Worm (Caenorhabditis elegans) whole organism, L1 larva: ENCODE data around the gene F01D5.6.
A peak's percentile ranks its signal among the peaks of the same experiment; 100 is the strongest.

Experiments used
- C16A3.4 ChIP-seq: fragments of 150-350 bp; optimal IDR thresholded peaks from 2 replicates; lab custom pipeline; 2014; ENCODE audit warnings: missing biosample characterization, missing genetic modification characterization
- alr-1 ChIP-seq: fragments of 200-800 bp; sonication (Bioruptor generic); optimal IDR thresholded peaks from 2 replicates; lab custom pipeline; 2018; ENCODE audit warnings: borderline replicate concordance, mild to moderate bottlenecking, missing genetic modification characterization, missing compliant biosample characterization
- blmp-1 ChIP-seq: fragments of 150-350 bp; optimal IDR thresholded peaks from 2 replicates; lab custom pipeline; 2014; ENCODE audit warnings: missing biosample characterization, missing genetic modification characterization
- ceh-8 ChIP-seq: fragments of 200-800 bp; sonication (Bioruptor generic); optimal IDR thresholded peaks from 2 replicates; lab custom pipeline; 2018; ENCODE audit warnings: mild to moderate bottlenecking, missing genetic modification characterization, moderate library complexity, missing compliant biosample characterization
- ceh-82 ChIP-seq, 3 experiments: fragments of 150-350 bp in 1 of 3; sonication (generic microtip) in 2 of 3; optimal IDR thresholded peaks; 2 replicates each; lab custom pipeline; 2014 to 2017; ENCODE audit warnings: missing biosample characterization in 3 of 3, missing genetic modification characterization in 3 of 3
- ceh-88 ChIP-seq: fragments of 200-800 bp; sonication (Bioruptor generic); IDR thresholded peaks from 2 replicates; pipeline ENCODE4 v1.3.6; 2022; ENCODE audit warnings: missing genetic modification characterization, missing compliant biosample characterization
- dpl-1 ChIP-seq, 3 experiments: fragments of 150-350 bp in 2 of 3; sonication (generic microtip) in 1 of 3; optimal IDR thresholded peaks; 2 replicates each; lab custom pipeline; 2014 to 2017; ENCODE audit warnings: missing biosample characterization in 3 of 3, missing genetic modification characterization in 3 of 3, missing genetic modification reagents in 3 of 3
- efl-1 ChIP-seq, 4 experiments: fragments of 150-350 bp; optimal IDR thresholded peaks in 3 of 4; peaks in 1 of 4; 1 replicate in 1 of 4; 2 replicates in 3 of 4; lab custom pipeline; 2014; ENCODE audit warnings: missing biosample characterization in 2 of 4, missing genetic modification characterization in 2 of 4, missing genetic modification reagents in 2 of 4
- elt-2 ChIP-seq: sonication (generic microtip); optimal IDR thresholded peaks from 2 replicates; lab custom pipeline; 2016; ENCODE audit warnings: missing genetic modification characterization, mild to moderate bottlenecking, inconsistent platforms, missing compliant biosample characterization, missing genetic modification reagents
- elt-3 ChIP-seq, 6 experiments: fragments of 150-350 bp in 1 of 6; sonication (generic microtip); optimal IDR thresholded peaks; 2 replicates each; lab custom pipeline; 2017 to 2018; ENCODE audit warnings: missing biosample characterization in 6 of 6, missing genetic modification characterization in 6 of 6, inconsistent platforms in 1 of 6
- ets-5 ChIP-seq: fragments of 200-800 bp; sonication (Bioruptor generic); IDR thresholded peaks from 2 replicates; pipeline ENCODE4 v1.3.6; 2022; ENCODE audit warnings: missing genetic modification characterization, missing compliant biosample characterization
- fkh-8 ChIP-seq: sonication (generic microtip); optimal IDR thresholded peaks from 2 replicates; lab custom pipeline; 2016; ENCODE audit warnings: mild to moderate bottlenecking, missing genetic modification characterization, missing compliant biosample characterization
- grh-1 ChIP-seq: fragments of 200-800 bp; sonication (Bioruptor generic); IDR thresholded peaks from 2 replicates; pipeline ENCODE4 v1.3.6; 2022; ENCODE audit warnings: missing genetic modification reagents, missing genetic modification characterization, missing compliant biosample characterization
- hlh-17 ChIP-seq: fragments of 200-800 bp; sonication (Bioruptor generic); optimal IDR thresholded peaks from 2 replicates; lab custom pipeline; 2018; ENCODE audit warnings: missing genetic modification characterization, mild to moderate bottlenecking, missing compliant biosample characterization, moderate library complexity, borderline replicate concordance
- jun-1 ChIP-seq: fragments of 150-350 bp; optimal IDR thresholded peaks from 2 replicates; lab custom pipeline; 2014; ENCODE audit warnings: missing biosample characterization, missing genetic modification reagents, missing genetic modification characterization
- lin-14 ChIP-seq: fragments of 200-800 bp; sonication (Bioruptor generic); optimal IDR thresholded peaks from 2 replicates; lab custom pipeline; 2018; ENCODE audit warnings: mild to moderate bottlenecking, missing genetic modification characterization, moderate library complexity, missing compliant biosample characterization
- lin-35 ChIP-seq, 2 experiments: fragments of 150-350 bp; optimal IDR thresholded peaks; 2 replicates each; lab custom pipeline; 2014; ENCODE audit warnings: missing biosample characterization in 2 of 2, missing genetic modification characterization in 2 of 2, missing genetic modification reagents in 2 of 2
- lsy-2 ChIP-seq, 2 experiments: fragments of 150-350 bp; optimal IDR thresholded peaks; 2 replicates each; lab custom pipeline; 2014; ENCODE audit warnings: missing biosample characterization in 2 of 2, missing genetic modification characterization in 2 of 2
- mdl-1 ChIP-seq, 2 experiments: fragments of 150-350 bp; optimal IDR thresholded peaks; 2 replicates each; lab custom pipeline; 2014 to 2017; ENCODE audit warnings: missing biosample characterization in 2 of 2, missing genetic modification characterization in 2 of 2, inconsistent platforms in 1 of 2
- mef-2 ChIP-seq: fragments of 150-350 bp; optimal IDR thresholded peaks from 2 replicates; lab custom pipeline; 2014; ENCODE audit warnings: missing biosample characterization, missing genetic modification characterization
- mep-1 ChIP-seq: fragments of 150-350 bp; optimal IDR thresholded peaks from 2 replicates; lab custom pipeline; 2014; ENCODE audit warnings: missing biosample characterization, missing genetic modification characterization
- nhr-19 ChIP-seq: fragments of 200-800 bp; sonication (Bioruptor generic); conservative IDR thresholded peaks from 2 replicates; pipeline ENCODE4 v1.3.6; 2022; ENCODE audit warnings: missing genetic modification characterization, missing compliant biosample characterization
- nhr-20 ChIP-seq: sonication (generic microtip); optimal IDR thresholded peaks from 2 replicates; lab custom pipeline; 2016; ENCODE audit warnings: mild to moderate bottlenecking, missing genetic modification characterization, missing compliant biosample characterization
- nhr-237 ChIP-seq: fragments of 150-350 bp; optimal IDR thresholded peaks from 2 replicates; lab custom pipeline; 2014; ENCODE audit warnings: missing biosample characterization, missing genetic modification characterization
- nhr-47 ChIP-seq: sonication (generic microtip); optimal IDR thresholded peaks from 2 replicates; lab custom pipeline; 2016; ENCODE audit warnings: mild to moderate bottlenecking, missing genetic modification characterization, moderate library complexity, missing compliant biosample characterization
- nhr-71 ChIP-seq: sonication (generic microtip); optimal IDR thresholded peaks from 2 replicates; lab custom pipeline; 2016; ENCODE audit warnings: mild to moderate bottlenecking, missing genetic modification characterization, moderate library complexity, missing compliant biosample characterization
- nhr-77 ChIP-seq: fragments of 150-350 bp; optimal IDR thresholded peaks from 2 replicates; lab custom pipeline; 2014; ENCODE audit warnings: missing biosample characterization, missing genetic modification characterization
- nhr-85 ChIP-seq: sonication (generic microtip); peaks from one replicate; lab custom pipeline; 2016; ENCODE audit warnings: missing genetic modification characterization, inconsistent platforms, missing compliant biosample characterization
- nhr-90 ChIP-seq: sonication (generic microtip); optimal IDR thresholded peaks from 2 replicates; lab custom pipeline; 2016; ENCODE audit warnings: mild to moderate bottlenecking, missing genetic modification characterization, missing compliant biosample characterization; ENCODE audit not compliant: poor library complexity
- rnt-1 ChIP-seq: sonication (generic microtip); optimal IDR thresholded peaks from 2 replicates; lab custom pipeline; 2016; ENCODE audit warnings: mild to moderate bottlenecking, missing genetic modification characterization, moderate library complexity, missing compliant biosample characterization
- snu-23 ChIP-seq: sonication (generic microtip); optimal IDR thresholded peaks from 2 replicates; lab custom pipeline; 2016; ENCODE audit warnings: missing genetic modification characterization, missing compliant biosample characterization
- sptf-1 ChIP-seq: fragments of 150-350 bp; optimal IDR thresholded peaks from 2 replicates; lab custom pipeline; 2014; ENCODE audit warnings: missing biosample characterization, missing genetic modification characterization
- swsn-7 ChIP-seq: sonication (generic microtip); optimal IDR thresholded peaks from 2 replicates; lab custom pipeline; 2016; ENCODE audit warnings: missing genetic modification characterization, missing compliant biosample characterization
- tbx-2 ChIP-seq: sonication (generic microtip); optimal IDR thresholded peaks from 2 replicates; lab custom pipeline; 2016; ENCODE audit warnings: missing genetic modification characterization, missing compliant biosample characterization
- unc-130 ChIP-seq: fragments of 150-350 bp; optimal IDR thresholded peaks from 2 replicates; lab custom pipeline; 2017; ENCODE audit warnings: missing biosample characterization, missing genetic modification characterization, inconsistent platforms
- unc-62 ChIP-seq: fragments of 150-350 bp; optimal IDR thresholded peaks from 2 replicates; lab custom pipeline; 2014; ENCODE audit warnings: missing biosample characterization, missing genetic modification reagents, missing genetic modification characterization
- unc-98 ChIP-seq: fragments of 200-800 bp; sonication (Bioruptor generic); IDR thresholded peaks from 2 replicates; pipeline ENCODE4 v1.3.6; 2022; ENCODE audit warnings: missing genetic modification characterization, missing compliant biosample characterization
- xbp-1 ChIP-seq: sonication (generic microtip); optimal IDR thresholded peaks from 2 replicates; lab custom pipeline; 2016; ENCODE audit warnings: missing genetic modification characterization, missing compliant biosample characterization
- zag-1 ChIP-seq: fragments of 150-350 bp; optimal IDR thresholded peaks from 2 replicates; lab custom pipeline; 2014; ENCODE audit warnings: missing biosample characterization, missing genetic modification characterization
- ztf-11 ChIP-seq, 2 experiments: sonication (generic microtip); optimal IDR thresholded peaks; 2 replicates each; lab custom pipeline; 2016 to 2017; ENCODE audit warnings: missing genetic modification characterization in 2 of 2, missing biosample characterization in 1 of 2, missing compliant biosample characterization in 1 of 2

F01D5.6 gene

ce11 chrII:14045235-14045634 lies 38.9 kb downstream of the F01D5.6 start (continued):
- TF ChIP-seq ceh-8 (GFP tag; lab: Kevin White, UChicago) (no peak), xbp-1 (no peak), grh-1 (no peak), nhr-237 (no peak), efl-1 (optimal IDR thresholded peaks at IDR 0.05; lab: Kevin White, UChicago) (no peak), efl-1 (GFP tag; optimal IDR thresholded peaks at IDR 0.05 in 1 of 2; lab: Kevin White, UChicago) (no peak), alr-1 (no peak)
- TF ChIP-seq, all 84 proteins: peak for 10

- no peak for TF ChIP-seq efl-1 (optimal IDR thresholded peaks at IDR 0.05; lab: Kevin White, UChicago)
- peak in 1 of 2 experiments; percentile 63 for TF ChIP-seq efl-1 (GFP tag; optimal IDR thresholded peaks at IDR 0.05 in 1 of 2; lab: Kevin White, UChicago)
- no peak for TF ChIP-seq lin-14 (GFP tag; lab: Kevin White, UChicago)
Observed at ce11 chrII:14045934-14046470, 39.7 kb downstream of the F01D5.6 start.

DNA sequence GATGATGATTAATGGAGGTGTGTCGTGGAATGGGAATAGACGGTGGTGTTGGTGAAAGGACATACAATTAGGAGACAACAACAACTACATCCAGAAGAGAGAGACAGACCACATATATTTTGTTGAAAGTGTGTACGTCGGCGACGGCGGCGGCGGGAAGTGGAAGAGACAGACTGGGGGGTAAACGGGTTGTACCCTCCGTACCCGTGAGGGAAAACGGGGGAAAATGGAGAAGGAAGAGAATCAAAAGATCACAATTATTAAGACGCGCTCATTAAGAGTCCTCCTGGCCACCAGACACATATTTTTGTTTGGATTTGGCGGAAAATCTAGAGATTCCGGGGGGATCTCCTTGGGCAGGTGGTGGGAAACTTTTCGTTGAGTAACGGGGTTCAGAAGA lies 40.2 kb downstream of the F01D5.6 start:
- TF ChIP-seq ets-5 (GFP tag; lab: Robert Waterston, UW), result no peak
- peak; percentile 25 for TF ChIP-seq lin-14 (GFP tag; lab: Kevin White, UChicago)
- TF ChIP-seq efl-1 (optimal IDR thresholded peaks at IDR 0.05; lab: Kevin White, UChicago), result no peak
- TF ChIP-seq efl-1 (GFP tag; optimal IDR thresholded peaks at IDR 0.05 in 1 of 2; lab: Kevin White, UChicago), result peak in 1 of 2 experiments; percentile 82
- no peak for TF ChIP-seq sptf-1 (tag; lab: Kevin White, UChicago)
- no peak for TF ChIP-seq mef-2
- TF ChIP-seq blmp-1 (tag; lab: Kevin White, UChicago), result peak; percentile 65
- TF ChIP-seq unc-98 (GFP tag; lab: Robert Waterston, UW), result no peak
- no peak for TF ChIP-seq dpl-1 (GFP tag; optimal IDR thresholded peaks at IDR 0.05; lab: Kevin White, UChicago)
- TF ChIP-seq ztf-11 (tag; optimal IDR thresholded peaks at IDR 0.05; lab: Kevin White, UChicago), result no peak
- no peak for TF ChIP-seq zag-1 (tag; lab: Kevin White, UChicago)

- peak; percentile 3 to 4 for TF ChIP-seq efl-1 (optimal IDR thresholded peaks at IDR 0.05; lab: Kevin White, UChicago)
- TF ChIP-seq efl-1 (GFP tag; optimal IDR thresholded peaks at IDR 0.05 in 1 of 2; lab: Kevin White, UChicago), result no peak
- TF ChIP-seq rnt-1, result peak; percentile 76
- TF ChIP-seq mep-1 (tag; lab: Kevin White, UChicago), result peak; percentile 60
- TF ChIP-seq jun-1 (tag; lab: Kevin White, UChicago), result no peak
- no peak for TF ChIP-seq swsn-7 (tag; lab: Kevin White, UChicago)
- peak in 1 of 2 experiments; percentile 76 for TF ChIP-seq mdl-1 (tag; optimal IDR thresholded peaks at IDR 0.05; lab: Kevin White, UChicago)
- no peak for TF ChIP-seq hlh-17
- TF ChIP-seq unc-62 (GFP tag; lab: Kevin White, UChicago), result no peak
- peak in 2 of 6 experiments; percentile 47 to 78 for TF ChIP-seq elt-3 (tag; optimal IDR thresholded peaks at IDR 0.05; lab: Kevin White, UChicago)
- TF ChIP-seq unc-130 (tag; lab: Kevin White, UChicago), result peak; percentile 51
- TF ChIP-seq C16A3.4, result peak; percentile 13
- peak; percentile 63 for TF ChIP-seq nhr-71
- peak in 2 of 3 experiments; percentile 4 to 20 for TF ChIP-seq dpl-1 (GFP tag; optimal IDR thresholded peaks at IDR 0.05; lab: Kevin White, UChicago)
- TF ChIP-seq nhr-20 (tag; lab: Kevin White, UChicago), result peak; percentile 83
- peak; percentile 80 for TF ChIP-seq blmp-1 (tag; lab: Kevin White, UChicago)
- TF ChIP-seq nhr-47 (tag; lab: Kevin White, UChicago), result peak; percentile 1
- peak; percentile 27 for TF ChIP-seq nhr-90 (tag; lab: Kevin White, UChicago)
- peak; percentile 3 to 49 for TF ChIP-seq lin-35 (GFP tag; optimal IDR thresholded peaks at IDR 0.05; lab: Kevin White, UChicago)
- TF ChIP-seq ceh-82 (tag; optimal IDR thresholded peaks at IDR 0.05; lab: Kevin White, UChicago), result peak in 1 of 3 experiments; percentile 1
- peak; percentile 81 for TF ChIP-seq lin-14 (GFP tag; lab: Kevin White, UChicago)
- TF ChIP-seq fkh-8, result no peak
- TF ChIP-seq tbx-2 (tag; lab: Kevin White, UChicago), result peak; percentile 27
- TF ChIP-seq ceh-88, result no peak
- peak; percentile 23 to 48 for TF ChIP-seq lsy-2 (tag; optimal IDR thresholded peaks at IDR 0.05; lab: Kevin White, UChicago)
- TF ChIP-seq nhr-77 (tag; lab: Kevin White, UChicago), result peak; percentile 55
- TF ChIP-seq elt-2 (tag; lab: Kevin White, UChicago), result peak; percentile 63
- TF ChIP-seq nhr-85 (tag; lab: Kevin White, UChicago), result peak; percentile 90
- peak; percentile 69 for TF ChIP-seq snu-23 (GFP tag; lab: Kevin White, UChicago)
- peak; percentile 55 for TF ChIP-seq nhr-19 (GFP tag; lab: Robert Waterston, UW)
Observed at ce11 chrII:14049097-14049496, 42.8 kb downstream of the F01D5.6 start.
